Fruit fly (Drosophila melanogaster) whole organism, larva: ENCODE data around the gene ABCB7.

Source experiments
- noc ChIP-seq: fragments of 200-800 bp; sonication (Bioruptor generic); optimal IDR thresholded peaks from 3 replicates; lab custom pipeline; 2019; ENCODE audit warnings: missing biosample characterization, mild to moderate bottlenecking, missing genetic modification characterization, moderate library complexity

Gene ABCB7

dm6 chr3L:1587140-1587849 lies 30.9 kb upstream of the ABCB7 start:
- TF ChIP-seq noc (tag; lab: Kevin White, UChicago): peak; percentile 57

dm6 chr3L:1590194-1590593 lies 28.0 kb upstream of the ABCB7 start:
- no peak for TF ChIP-seq noc (tag; lab: Kevin White, UChicago)

dm6 chr3L:1591692-1592371 lies 26.4 kb upstream of the ABCB7 start:
- TF ChIP-seq noc (tag; lab: Kevin White, UChicago): peak; percentile 86

dm6 chr3L:1592822-1593452 lies 25.3 kb upstream of the ABCB7 start:
- TF ChIP-seq noc (tag; lab: Kevin White, UChicago): no peak

dm6 chr3L:1602064-1602832 lies 16.0 kb upstream of the ABCB7 start, which contains the start of gene CG12104:
Gene CG12104 (minus strand): TSS chr3L:1602674.
- TF ChIP-seq noc (tag; lab: Kevin White, UChicago): peak; percentile 80

dm6 chr3L:1602833-1603128 lies 15.4 kb upstream of the ABCB7 start, which contains the start of the genes CG18170 and CG33791:
Gene CG18170 (plus strand): TSS chr3L:1602954.
Gene CG33791 (plus strand): TSS chr3L:1602954.
- TF ChIP-seq noc (tag; lab: Kevin White, UChicago): no peak

- no peak for TF ChIP-seq noc (tag; lab: Kevin White, UChicago)
Measured at dm6 chr3L:1609611-1610010, 8.6 kb upstream of the ABCB7 start.

dm6 chr3L:1614465-1615084 lies 3.6 kb upstream of the ABCB7 start:
- TF ChIP-seq noc (tag; lab: Kevin White, UChicago): no peak

dm6 chr3L:1615701-1616100 lies 2.5 kb upstream of the ABCB7 start, which contains the start of gene CG12105:
Gene CG12105 (minus strand): TSS chr3L:1615801.
- no peak for TF ChIP-seq noc (tag; lab: Kevin White, UChicago)

- no peak for TF ChIP-seq noc (tag; lab: Kevin White, UChicago)
Measured at dm6 chr3L:1626924-1627323, 8.7 kb downstream of the ABCB7 start.

- no peak for TF ChIP-seq noc (tag; lab: Kevin White, UChicago)
Measured at dm6 chr3L:1628176-1628866, 10.1 kb downstream of the ABCB7 start, which contains the start of gene CG13928. Gene CG13928 (minus strand): TSS chr3L:1628377.

- TF ChIP-seq noc (tag; lab: Kevin White, UChicago): no peak
Measured at dm6 chr3L:1629064-1629777, 11.0 kb downstream of the ABCB7 start, which contains the start of gene GC. Gene GC (minus strand): TSS chr3L:1629301.

dm6 chr3L:1636886-1637285 lies 18.7 kb downstream of the ABCB7 start:
- no peak for TF ChIP-seq noc (tag; lab: Kevin White, UChicago)

- no peak for TF ChIP-seq noc (tag; lab: Kevin White, UChicago)
Measured at dm6 chr3L:1637652-1638051, 19.4 kb downstream of the ABCB7 start, which contains the start of gene nSyb. Gene nSyb (minus strand): TSS chr3L:1637752.
